Fruit fly (Drosophila melanogaster) whole organism, embryonic: ENCODE results near the gene CG13033.

Experiments
- Atf3 ChIP-seq: fragments of 200-800 bp; sonication (Bioruptor generic); optimal IDR thresholded peaks from 3 replicates; lab custom pipeline; 2016; ENCODE audit warnings: missing biosample characterization, missing genetic modification characterization
- CG10431 ChIP-seq: fragments of 200-800 bp; sonication (Bioruptor generic); optimal IDR thresholded peaks from 3 replicates; lab custom pipeline; 2018; ENCODE audit warnings: missing biosample characterization, mild to moderate bottlenecking, missing genetic modification characterization
- CG11085 ChIP-seq: fragments of 200-800 bp; sonication (Bioruptor generic); IDR thresholded peaks from 2 replicates; pipeline ENCODE4 v1.3.6; 2022; ENCODE audit warnings: missing biosample characterization, missing genetic modification characterization
- CG11093 ChIP-seq: fragments of 200-800 bp; sonication (Bioruptor generic); IDR thresholded peaks from 3 replicates; pipeline ENCODE4 v1.3.6; 2022; ENCODE audit warnings: missing biosample characterization, missing genetic modification characterization
- CG11504 ChIP-seq: fragments of 200-800 bp; sonication (Bioruptor generic); optimal IDR thresholded peaks from 3 replicates; lab custom pipeline; 2019; ENCODE audit warnings: missing biosample characterization, mild to moderate bottlenecking, missing genetic modification characterization, moderate library complexity
- CG11560 ChIP-seq: fragments of 200-800 bp; sonication (Bioruptor generic); IDR thresholded peaks from 3 replicates; pipeline ENCODE4 v1.3.6; 2022; ENCODE audit warnings: missing biosample characterization, missing genetic modification characterization
- CG11696 ChIP-seq: fragments of 200-800 bp; sonication (Bioruptor generic); IDR thresholded peaks from 2 replicates; pipeline ENCODE4 v1.3.6; 2022; ENCODE audit warnings: missing biosample characterization, missing genetic modification characterization
- CG11723 ChIP-seq: fragments of 200-800 bp; sonication (Bioruptor generic); optimal IDR thresholded peaks from 2 replicates; lab custom pipeline; 2017; ENCODE audit warnings: missing biosample characterization, mild to moderate bottlenecking, missing genetic modification characterization
- CG12236 ChIP-seq: fragments of 200-800 bp; sonication (Bioruptor generic); optimal IDR thresholded peaks from 2 replicates; lab custom pipeline; 2016; ENCODE audit warnings: missing biosample characterization, missing genetic modification characterization
- CG16815 ChIP-seq: fragments of 200-800 bp; sonication (Bioruptor generic); optimal IDR thresholded peaks from 3 replicates; lab custom pipeline; 2017; ENCODE audit warnings: missing biosample characterization, mild to moderate bottlenecking, missing genetic modification characterization
- CG17612 ChIP-seq: fragments of 200-800 bp; sonication (Bioruptor generic); IDR thresholded peaks from 2 replicates; pipeline ENCODE4 v1.3.6; 2022; ENCODE audit warnings: missing biosample characterization, missing genetic modification characterization
- CG2120 ChIP-seq: fragments of 200-800 bp; sonication (Bioruptor generic); optimal IDR thresholded peaks from 3 replicates; lab custom pipeline; 2016; ENCODE audit warnings: missing biosample characterization, missing genetic modification characterization
- CG2875 ChIP-seq: fragments of 200-800 bp; sonication (Bioruptor generic); optimal IDR thresholded peaks from 2 replicates; lab custom pipeline; 2017; ENCODE audit warnings: missing biosample characterization, mild to moderate bottlenecking, missing genetic modification characterization, missing genetic modification reagents
- CG30403 ChIP-seq: fragments of 200-800 bp; sonication (Bioruptor generic); optimal IDR thresholded peaks from 3 replicates; lab custom pipeline; 2016; ENCODE audit warnings: missing biosample characterization, missing genetic modification characterization
- CG34376 ChIP-seq: fragments of 200-800 bp; sonication (Bioruptor generic); optimal IDR thresholded peaks from 2 replicates; lab custom pipeline; 2018; ENCODE audit warnings: missing biosample characterization, mild to moderate bottlenecking, missing genetic modification characterization
- CG43689 ChIP-seq: fragments of 200-800 bp; sonication (Bioruptor generic); IDR thresholded peaks from 2 replicates; pipeline ENCODE4 v1.3.6; 2022; ENCODE audit warnings: missing biosample characterization, missing genetic modification characterization
- CG4707 ChIP-seq: fragments of 200-800 bp; sonication (Bioruptor generic); optimal IDR thresholded peaks from 2 replicates; lab custom pipeline; 2018; ENCODE audit warnings: missing biosample characterization, mild to moderate bottlenecking, missing genetic modification characterization, moderate library complexity
- CG6765 ChIP-seq: fragments of 200-800 bp; sonication (Bioruptor generic); optimal IDR thresholded peaks from 3 replicates; lab custom pipeline; 2017; ENCODE audit warnings: missing biosample characterization, mild to moderate bottlenecking, missing genetic modification characterization
- CG6791 ChIP-seq: fragments of 200-800 bp; sonication (Bioruptor generic); IDR thresholded peaks from 3 replicates; pipeline ENCODE4 v1.3.6; 2022; ENCODE audit warnings: missing biosample characterization, missing genetic modification characterization; ENCODE audit not compliant: partially characterized antibody
- CG7357 ChIP-seq: fragments of 200-800 bp; sonication (Bioruptor generic); IDR thresholded peaks from 3 replicates; pipeline ENCODE4 v1.3.6; 2022; ENCODE audit warnings: missing biosample characterization, missing genetic modification characterization
- CG7372 ChIP-seq: fragments of 200-800 bp; sonication (Bioruptor generic); IDR thresholded peaks from 2 replicates; pipeline ENCODE4 v1.3.6; 2022; ENCODE audit warnings: missing biosample characterization, missing genetic modification characterization
- CG7786 ChIP-seq: fragments of 200-800 bp; sonication (Bioruptor generic); optimal IDR thresholded peaks from 2 replicates; lab custom pipeline; 2016; ENCODE audit warnings: missing biosample characterization, missing genetic modification characterization
- CG9727 ChIP-seq: fragments of 200-800 bp; sonication (Bioruptor generic); optimal IDR thresholded peaks from 3 replicates; lab custom pipeline; 2017; ENCODE audit warnings: missing biosample characterization, mild to moderate bottlenecking, missing genetic modification characterization
- CG9797 ChIP-seq: fragments of 200-800 bp; sonication (Bioruptor generic); optimal IDR thresholded peaks from 3 replicates; lab custom pipeline; 2018; ENCODE audit warnings: missing biosample characterization, mild to moderate bottlenecking, missing genetic modification characterization
- D ChIP-seq, 2 experiments: fragments of 200-800 bp in 1 of 2; fragments of >200 bp in 1 of 2; sonication (Bioruptor generic) in 1 of 2; optimal IDR thresholded peaks; 2 replicates in 1 of 2; 3 replicates in 1 of 2; lab custom pipeline; 2017; ENCODE audit warnings: mild to moderate bottlenecking in 1 of 2, missing biosample characterization in 1 of 2, missing genetic modification characterization in 1 of 2, missing genetic modification reagents in 1 of 2
- Dp ChIP-seq: fragments of 200-800 bp; sonication (Bioruptor generic); optimal IDR thresholded peaks from 2 replicates; lab custom pipeline; 2018; ENCODE audit warnings: missing biosample characterization, mild to moderate bottlenecking, missing genetic modification characterization, moderate library complexity
- ERR ChIP-seq: fragments of 200-800 bp; sonication (Bioruptor generic); optimal IDR thresholded peaks from 2 replicates; lab custom pipeline; 2016; ENCODE audit warnings: missing biosample characterization, missing genetic modification characterization
- HmgZ ChIP-seq: fragments of 200-800 bp; sonication (Bioruptor generic); optimal IDR thresholded peaks from 2 replicates; lab custom pipeline; 2018; ENCODE audit warnings: missing biosample characterization, mild to moderate bottlenecking, missing genetic modification characterization
- Hr78 ChIP-seq, 2 experiments: fragments of 200-800 bp in 1 of 2; fragments of >200 bp in 1 of 2; sonication (Bioruptor generic) in 1 of 2; optimal IDR thresholded peaks; 2 replicates each; lab custom pipeline; 2017 to 2019; ENCODE audit warnings: missing biosample characterization in 2 of 2, missing genetic modification characterization in 2 of 2, mild to moderate bottlenecking in 1 of 2, moderate library complexity in 1 of 2
- Ptx1 ChIP-seq: fragments of 200-800 bp; sonication (Bioruptor generic); IDR thresholded peaks from 2 replicates; pipeline ENCODE4 v1.3.6; 2022; ENCODE audit warnings: missing biosample characterization, missing genetic modification characterization
- Rfx ChIP-seq: fragments of 200-800 bp; sonication (Bioruptor generic); IDR thresholded peaks from 2 replicates; pipeline ENCODE4 v1.3.6; 2022; ENCODE audit warnings: missing biosample characterization, missing genetic modification characterization
- Sox102F ChIP-seq: fragments of 200-800 bp; sonication (Bioruptor generic); optimal IDR thresholded peaks from 2 replicates; lab custom pipeline; 2018; ENCODE audit warnings: missing biosample characterization, mild to moderate bottlenecking, missing genetic modification characterization, moderate library complexity
- abd-A ChIP-seq: fragments of 200-800 bp; sonication (Bioruptor generic); optimal IDR thresholded peaks from 3 replicates; lab custom pipeline; 2019; ENCODE audit warnings: missing biosample characterization, mild to moderate bottlenecking, missing genetic modification characterization, moderate library complexity
- bbx ChIP-seq: fragments of 200-800 bp; sonication (Bioruptor generic); IDR thresholded peaks from 2 replicates; pipeline ENCODE4 v1.3.6; 2022; ENCODE audit warnings: missing biosample characterization, missing genetic modification characterization; ENCODE audit not compliant: partially characterized antibody
- chif ChIP-seq, 2 experiments: fragments of 200-800 bp; sonication (Bioruptor generic); optimal IDR thresholded peaks; 3 replicates each; lab custom pipeline; 2016; ENCODE audit warnings: missing biosample characterization in 2 of 2, missing genetic modification characterization in 2 of 2
- chn ChIP-seq: fragments of 200-800 bp; sonication (Bioruptor generic); optimal IDR thresholded peaks from 2 replicates; lab custom pipeline; 2016; ENCODE audit warnings: missing biosample characterization, missing genetic modification characterization
- ci ChIP-seq: fragments of 200-800 bp; sonication (Bioruptor generic); IDR thresholded peaks from 3 replicates; pipeline ENCODE4 v1.3.6; 2022; ENCODE audit warnings: missing biosample characterization, missing genetic modification characterization
- crol ChIP-seq: fragments of 200-800 bp; sonication (Bioruptor generic); IDR thresholded peaks from 2 replicates; pipeline ENCODE4 v1.3.6; 2022; ENCODE audit warnings: missing biosample characterization, missing genetic modification characterization
- esg ChIP-seq: fragments of 200-800 bp; sonication (Bioruptor generic); conservative IDR thresholded peaks from 2 replicates; pipeline ENCODE4 v1.3.6; 2022; ENCODE audit warnings: missing biosample characterization, missing genetic modification characterization
- her ChIP-seq: fragments of 200-800 bp; sonication (Bioruptor generic); optimal IDR thresholded peaks from 2 replicates; lab custom pipeline; 2016; ENCODE audit warnings: missing biosample characterization, missing genetic modification characterization
- kni ChIP-seq: fragments of 200-800 bp; sonication (Bioruptor generic); optimal IDR thresholded peaks from 3 replicates; lab custom pipeline; 2017; ENCODE audit warnings: mild to moderate bottlenecking, missing biosample characterization, missing genetic modification reagents, missing genetic modification characterization
- rib ChIP-seq: fragments of 200-800 bp; sonication (Bioruptor generic); IDR thresholded peaks from 2 replicates; pipeline ENCODE4 v1.3.6; 2022; ENCODE audit warnings: missing biosample characterization, missing genetic modification characterization
- salm ChIP-seq: fragments of 200-800 bp; sonication (Bioruptor generic); optimal IDR thresholded peaks from 2 replicates; lab custom pipeline; 2018; ENCODE audit warnings: missing biosample characterization, mild to moderate bottlenecking, missing genetic modification characterization
- sc ChIP-seq, 3 experiments: fragments of >200 bp in 2 of 3; fragments of 200-800 bp in 1 of 3; sonication (Bioruptor generic) in 1 of 3; optimal IDR thresholded peaks; 2 replicates in 2 of 3; 3 replicates in 1 of 3; lab custom pipeline; 2017; ENCODE audit warnings: mild to moderate bottlenecking in 1 of 3, missing biosample characterization in 1 of 3, missing genetic modification characterization in 1 of 3, missing genetic modification reagents in 1 of 3
- shn ChIP-seq: fragments of 200-800 bp; sonication (Bioruptor generic); optimal IDR thresholded peaks from 3 replicates; lab custom pipeline; 2016; ENCODE audit warnings: missing biosample characterization, missing genetic modification characterization
- sob ChIP-seq: fragments of 200-800 bp; sonication (Bioruptor generic); IDR thresholded peaks from 2 replicates; pipeline ENCODE4 v1.3.6; 2022; ENCODE audit warnings: missing biosample characterization, missing genetic modification characterization
- sr ChIP-seq: fragments of 200-800 bp; sonication (Bioruptor generic); IDR thresholded peaks from 3 replicates; pipeline ENCODE4 v1.3.6; 2022; ENCODE audit warnings: missing biosample characterization, missing genetic modification characterization
- trem ChIP-seq: fragments of 200-800 bp; optimal IDR thresholded peaks from 3 replicates; lab custom pipeline; 2019; ENCODE audit warnings: missing biosample characterization, mild to moderate bottlenecking, missing genetic modification characterization, moderate library complexity
- ttk ChIP-seq: fragments of 200-800 bp; sonication (Bioruptor generic); IDR thresholded peaks from 2 replicates; pipeline ENCODE4 v2.1.2; 2022; ENCODE audit warnings: missing biosample characterization, missing genetic modification characterization
- tx ChIP-seq: fragments of 200-800 bp; sonication (Bioruptor generic); optimal IDR thresholded peaks from 2 replicates; lab custom pipeline; 2016; ENCODE audit warnings: missing biosample characterization, missing genetic modification characterization

Gene CG13033

DNA sequence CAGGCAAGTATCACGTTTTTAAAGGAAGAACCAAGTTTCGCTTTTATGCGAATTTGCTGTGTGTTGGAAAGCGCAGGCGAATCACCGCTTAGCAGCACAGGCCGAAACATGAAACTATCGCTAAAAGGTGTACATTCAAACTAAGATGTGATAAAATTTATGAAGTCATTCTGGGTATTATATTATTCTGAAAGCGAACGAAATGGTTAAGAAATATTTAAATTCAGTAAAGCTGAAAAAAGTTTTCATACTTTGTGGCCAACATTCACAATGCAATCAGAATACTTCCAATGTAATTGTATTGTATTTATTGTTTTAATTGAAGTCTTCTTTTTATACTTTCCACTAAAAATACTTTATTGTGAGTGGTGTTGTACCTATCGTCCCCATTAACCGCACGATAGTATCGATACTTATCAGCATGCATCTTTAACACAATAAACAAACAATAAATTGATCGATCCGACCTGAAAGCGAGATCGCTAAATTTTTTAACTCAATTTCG, 35.8 kb upstream of the CG13033 start, which contains the start of gene Smn (continued):
- TF ChIP-seq CG2120 (GFP tag; lab: Kevin White, UChicago) (peak; percentile 82), Hr78 (GFP tag; optimal IDR thresholded peaks at IDR 0.05; lab: Kevin White, UChicago) (no peak), Rfx (GFP tag; lab: Robert Waterston, UW) (peak; percentile 31; the same call in 1 of the 2 replicates), CG11093 (0 out of 3 replicates have a peak, but pooled peaks have one; percentile 13), CG17612 (GFP tag; lab: Robert Waterston, UW) (no peak), CG11696 (GFP tag; lab: Robert Waterston, UW) (no peak), crol (no peak), CG30403 (GFP tag; lab: Kevin White, UChicago) (peak; percentile 72), CG2875 (GFP tag; lab: Kevin White, UChicago) (no peak), CG10431 (GFP tag; lab: Kevin White, UChicago) (no peak), rib (no peak), CG12236 (GFP tag; lab: Kevin White, UChicago) (no peak), CG11504 (tag; lab: Kevin White, UChicago) (no peak), CG11723 (GFP tag; lab: Kevin White, UChicago) (peak; percentile 10), CG4707 (GFP tag; lab: Kevin White, UChicago) (no peak), salm (tag; lab: Kevin White, UChicago) (no peak), CG7357 (GFP tag; lab: Robert Waterston, UW) (no peak), HmgZ (tag; lab: Kevin White, UChicago) (peak; percentile 29), D (optimal IDR thresholded peaks at IDR 0.05; lab: Kevin White, UChicago) (no peak), D (GFP tag; optimal IDR thresholded peaks at IDR 0.05; lab: Kevin White, UChicago) (no peak), sob (GFP tag; lab: Robert Waterston, UW) (0 out of 2 replicates have a peak, but pooled peaks have one; percentile 20), her (no peak), shn (peak; percentile 52), CG6765 (GFP tag; lab: Kevin White, UChicago) (no peak), esg (GFP tag; lab: Robert Waterston, UW) (no peak), bbx (GFP tag; lab: Robert Waterston, UW) (peak; percentile 87), CG11560 (tag; lab: Robert Waterston, UW) (no peak), tx (GFP tag; lab: Kevin White, UChicago) (no peak), CG7786 (GFP tag; lab: Kevin White, UChicago) (peak; percentile 59), kni (GFP tag; lab: Kevin White, UChicago) (peak; percentile 35), abd-A (tag; lab: Kevin White, UChicago) (no peak), CG34376 (GFP tag; lab: Kevin White, UChicago) (peak; percentile 49), CG11085 (GFP tag; lab: Robert Waterston, UW) (no peak), Ptx1 (GFP tag; lab: Robert Waterston, UW) (no peak; the same call in 1 of the 2 replicates), CG6791 (peak; percentile 89), CG7372 (GFP tag; lab: Robert Waterston, UW) (no peak), CG9727 (GFP tag; lab: Kevin White, UChicago) (peak; percentile 44), sc (optimal IDR thresholded peaks at IDR 0.05; lab: Kevin White, UChicago) (no peak), sc (GFP tag; optimal IDR thresholded peaks at IDR 0.05; lab: Kevin White, UChicago) (no peak), chn (GFP tag; lab: Kevin White, UChicago) (peak; percentile 29), CG9797 (no peak), CG43689 (GFP tag; lab: Robert Waterston, UW) (no peak), ttk (GFP tag; lab: Robert Waterston, UW) (no peak), chif (GFP tag; optimal IDR thresholded peaks at IDR 0.05; lab: Kevin White, UChicago) (no peak), sr (no peak), ci (GFP tag; lab: Robert Waterston, UW) (no peak), Atf3 (GFP tag; lab: Kevin White, UChicago) (no peak), Dp (GFP tag; lab: Kevin White, UChicago) (peak; percentile 45), Sox102F (GFP tag; lab: Kevin White, UChicago) (no peak), ERR (GFP tag; lab: Kevin White, UChicago) (no peak), trem (tag; lab: Kevin White, UChicago) (peak; percentile 52), CG16815 (GFP tag; lab: Kevin White, UChicago) (no peak)
